Fruit fly (Drosophila melanogaster) whole organism, embryonic: Measurements from ENCODE around the gene FeCH.
A peak's percentile ranks its signal among the peaks of the same experiment; 100 is the strongest.

ENCODE experiments used
- BtbVII ChIP-seq: fragments of 200-800 bp; sonication (Bioruptor generic); optimal IDR thresholded peaks from 3 replicates; lab custom pipeline; 2017; ENCODE audit warnings: missing biosample characterization, mild to moderate bottlenecking, missing genetic modification characterization
- C15 ChIP-seq: fragments of 200-800 bp; sonication (Bioruptor generic); IDR thresholded peaks from 3 replicates; pipeline ENCODE4 v1.3.6; 2022; ENCODE audit warnings: missing biosample characterization, missing genetic modification characterization
- CG10654 ChIP-seq: fragments of 200-800 bp; sonication (Bioruptor generic); optimal IDR thresholded peaks from 2 replicates; lab custom pipeline; 2016; ENCODE audit warnings: missing biosample characterization, missing genetic modification characterization
- CG10959 ChIP-seq: fragments of 200-800 bp; sonication (Bioruptor generic); IDR thresholded peaks from 2 replicates; pipeline ENCODE4 v1.3.6; 2022; ENCODE audit warnings: missing biosample characterization, missing genetic modification characterization
- CG11398 ChIP-seq: fragments of 200-800 bp; sonication (Bioruptor generic); optimal IDR thresholded peaks from 2 replicates; lab custom pipeline; 2016; ENCODE audit warnings: missing biosample characterization, missing genetic modification characterization
- CG12769 ChIP-seq: fragments of 200-800 bp; sonication (Bioruptor generic); optimal IDR thresholded peaks from 2 replicates; lab custom pipeline; 2019; ENCODE audit warnings: missing biosample characterization, mild to moderate bottlenecking, missing genetic modification characterization, moderate library complexity
- CG15479 ChIP-seq: fragments of 200-800 bp; sonication (Bioruptor generic); optimal IDR thresholded peaks from 3 replicates; lab custom pipeline; 2019; ENCODE audit warnings: missing biosample characterization, mild to moderate bottlenecking, missing genetic modification characterization, moderate library complexity
- CG17802 ChIP-seq: fragments of 200-800 bp; sonication (Bioruptor generic); optimal IDR thresholded peaks from 2 replicates; lab custom pipeline; 2018; ENCODE audit warnings: missing biosample characterization, mild to moderate bottlenecking, missing genetic modification characterization, moderate library complexity
- CG18262 ChIP-seq: fragments of 200-800 bp; optimal IDR thresholded peaks from 3 replicates; lab custom pipeline; 2019; ENCODE audit warnings: missing biosample characterization, mild to moderate bottlenecking, missing genetic modification characterization, moderate library complexity
- CG3163 ChIP-seq: fragments of 200-800 bp; sonication (Bioruptor generic); optimal IDR thresholded peaks from 3 replicates; lab custom pipeline; 2016; ENCODE audit warnings: missing biosample characterization, missing genetic modification characterization
- CG4617 ChIP-seq: fragments of 200-800 bp; sonication (Bioruptor generic); optimal IDR thresholded peaks from 3 replicates; lab custom pipeline; 2016; ENCODE audit warnings: missing biosample characterization, missing genetic modification characterization, borderline replicate concordance
- CG4707 ChIP-seq: fragments of 200-800 bp; sonication (Bioruptor generic); optimal IDR thresholded peaks from 2 replicates; lab custom pipeline; 2018; ENCODE audit warnings: missing biosample characterization, mild to moderate bottlenecking, missing genetic modification characterization, moderate library complexity
- CG6654 ChIP-seq: fragments of 200-800 bp; sonication (Bioruptor generic); optimal IDR thresholded peaks from 2 replicates; lab custom pipeline; 2017; ENCODE audit warnings: missing biosample characterization, mild to moderate bottlenecking, missing genetic modification characterization
- CG9932 ChIP-seq: fragments of 200-800 bp; sonication (Bioruptor generic); IDR thresholded peaks from 2 replicates; pipeline ENCODE4 v1.3.6; 2022; ENCODE audit warnings: missing biosample characterization, missing genetic modification characterization
- CHES-1-like ChIP-seq: fragments of 200-800 bp; sonication (Bioruptor generic); optimal IDR thresholded peaks from 2 replicates; lab custom pipeline; 2016; ENCODE audit warnings: missing biosample characterization, missing genetic modification characterization
- D19A ChIP-seq: fragments of 200-800 bp; optimal IDR thresholded peaks from 3 replicates; lab custom pipeline; 2019; ENCODE audit warnings: missing biosample characterization, mild to moderate bottlenecking, missing genetic modification characterization, moderate library complexity
- Doc2 ChIP-seq: fragments of 200-800 bp; sonication (Bioruptor generic); IDR thresholded peaks from 2 replicates; pipeline ENCODE4 v1.3.6; 2022; ENCODE audit warnings: missing biosample characterization, missing genetic modification characterization
- Doc3 ChIP-seq: fragments of 200-800 bp; sonication (Bioruptor generic); IDR thresholded peaks from 3 replicates; pipeline ENCODE4 v1.3.6; 2022; ENCODE audit warnings: missing biosample characterization, missing genetic modification characterization; ENCODE audit not compliant: partially characterized antibody
- HLH3B ChIP-seq: fragments of 200-800 bp; sonication (Bioruptor generic); IDR thresholded peaks from 2 replicates; pipeline ENCODE4 v1.3.6; 2022; ENCODE audit warnings: missing biosample characterization, missing genetic modification characterization
- HmgD ChIP-seq: fragments of 200-800 bp; sonication (Bioruptor generic); optimal IDR thresholded peaks from 3 replicates; lab custom pipeline; 2016; ENCODE audit warnings: missing biosample characterization, missing genetic modification characterization
- Hr51 ChIP-seq, 2 experiments: fragments of 200-800 bp; sonication (Bioruptor generic); optimal IDR thresholded peaks; 2 replicates in 1 of 2; 3 replicates in 1 of 2; lab custom pipeline; 2016 to 2018; ENCODE audit warnings: missing biosample characterization in 2 of 2, missing genetic modification characterization in 2 of 2, mild to moderate bottlenecking in 1 of 2, moderate library complexity in 1 of 2
- Max ChIP-seq: fragments of 200-800 bp; sonication (Bioruptor generic); optimal IDR thresholded peaks from 2 replicates; lab custom pipeline; 2016; ENCODE audit warnings: missing biosample characterization, mild to moderate bottlenecking, missing genetic modification characterization
- Scr ChIP-seq: fragments of 200-800 bp; sonication (Bioruptor generic); IDR thresholded peaks from 2 replicates; pipeline ENCODE4 v1.3.6; 2022; ENCODE audit warnings: missing biosample characterization, missing genetic modification characterization; ENCODE audit not compliant: partially characterized antibody
- Sry-β ChIP-seq: fragments of 200-800 bp; sonication (Bioruptor generic); optimal IDR thresholded peaks from 2 replicates; lab custom pipeline; 2018; ENCODE audit warnings: missing biosample characterization, mild to moderate bottlenecking, missing genetic modification characterization, moderate library complexity
- TFAM ChIP-seq: fragments of 200-800 bp; sonication (Bioruptor generic); optimal IDR thresholded peaks from 2 replicates; lab custom pipeline; 2017; ENCODE audit warnings: missing biosample characterization, missing genetic modification characterization, inconsistent platforms
- Usf ChIP-seq: fragments of 200-800 bp; sonication (Bioruptor generic); optimal IDR thresholded peaks from 2 replicates; lab custom pipeline; 2017; ENCODE audit warnings: missing genotype, missing biosample characterization, missing genetic modification characterization
- ab ChIP-seq: fragments of 200-800 bp; sonication (Bioruptor generic); optimal IDR thresholded peaks from 2 replicates; lab custom pipeline; 2016; ENCODE audit warnings: missing biosample characterization, missing genetic modification characterization
- bab2 ChIP-seq: fragments of 200-800 bp; sonication (Bioruptor generic); optimal IDR thresholded peaks from 2 replicates; lab custom pipeline; 2016; ENCODE audit warnings: missing biosample characterization, missing genetic modification characterization
- bigmax ChIP-seq: fragments of 200-800 bp; sonication (Bioruptor generic); optimal IDR thresholded peaks from 2 replicates; lab custom pipeline; 2018; ENCODE audit warnings: missing biosample characterization, mild to moderate bottlenecking, missing genetic modification characterization
- crp ChIP-seq, 2 experiments: fragments of 200-800 bp; sonication (Bioruptor generic); optimal IDR thresholded peaks; 2 replicates in 1 of 2; 3 replicates in 1 of 2; lab custom pipeline; 2017; ENCODE audit warnings: missing biosample characterization in 2 of 2, missing genetic modification characterization in 2 of 2, mild to moderate bottlenecking in 1 of 2, moderate library complexity in 1 of 2
- dmrt11E ChIP-seq: fragments of 200-800 bp; sonication (Bioruptor generic); optimal IDR thresholded peaks from 3 replicates; lab custom pipeline; 2018; ENCODE audit warnings: missing biosample characterization, mild to moderate bottlenecking, missing genetic modification characterization, moderate library complexity
- dmrt99B ChIP-seq: fragments of 200-800 bp; sonication (Bioruptor generic); optimal IDR thresholded peaks from 2 replicates; lab custom pipeline; 2018; ENCODE audit warnings: missing biosample characterization, mild to moderate bottlenecking, missing genetic modification characterization, moderate library complexity
- dpn ChIP-seq, 2 experiments: fragments of 200-800 bp; sonication (Bioruptor generic); optimal IDR thresholded peaks; 3 replicates each; lab custom pipeline; 2016; ENCODE audit warnings: missing biosample characterization in 2 of 2, missing genetic modification characterization in 2 of 2
- emc ChIP-seq: fragments of 200-800 bp; sonication (Bioruptor generic); optimal IDR thresholded peaks from 2 replicates; lab custom pipeline; 2016; ENCODE audit warnings: missing biosample characterization, missing genetic modification characterization
- exex ChIP-seq: fragments of 200-800 bp; sonication (Bioruptor generic); optimal IDR thresholded peaks from 4 replicates; lab custom pipeline; 2018; ENCODE audit warnings: missing biosample characterization, mild to moderate bottlenecking, missing genetic modification characterization, moderate library complexity
- fd96Cb ChIP-seq: fragments of 200-800 bp; sonication (Bioruptor generic); optimal IDR thresholded peaks from 2 replicates; lab custom pipeline; 2018; ENCODE audit warnings: missing biosample characterization, mild to moderate bottlenecking, missing genetic modification characterization, moderate library complexity
- jing ChIP-seq: fragments of 200-800 bp; sonication (Bioruptor generic); optimal IDR thresholded peaks from 2 replicates; lab custom pipeline; 2018; ENCODE audit warnings: missing biosample characterization, mild to moderate bottlenecking, missing genetic modification characterization
- nom ChIP-seq: fragments of 200-800 bp; sonication (Bioruptor generic); optimal IDR thresholded peaks from 2 replicates; lab custom pipeline; 2017; ENCODE audit warnings: missing biosample characterization, missing genetic modification characterization, mild to moderate bottlenecking, moderate library complexity, missing genetic modification reagents
- onecut ChIP-seq: fragments of 200-800 bp; sonication (Bioruptor generic); IDR thresholded peaks from 2 replicates; pipeline ENCODE4 v1.3.6; 2022; ENCODE audit warnings: missing biosample characterization, missing genetic modification characterization
- pros ChIP-seq: fragments of 200-800 bp; sonication (Bioruptor generic); optimal IDR thresholded peaks from 3 replicates; lab custom pipeline; 2019; ENCODE audit warnings: missing biosample characterization, mild to moderate bottlenecking, missing genetic modification characterization, moderate library complexity
- row ChIP-seq: fragments of 200-800 bp; sonication (Bioruptor generic); IDR thresholded peaks from 3 replicates; pipeline ENCODE4 v1.3.6; 2022; ENCODE audit warnings: missing biosample characterization, missing genetic modification characterization
- run ChIP-seq: fragments of 200-800 bp; sonication (Bioruptor generic); optimal IDR thresholded peaks from 3 replicates; lab custom pipeline; 2018; ENCODE audit warnings: missing biosample characterization, mild to moderate bottlenecking, missing genetic modification characterization
- sisA ChIP-seq: fragments of 200-800 bp; sonication (Bioruptor generic); IDR thresholded peaks from 2 replicates; pipeline ENCODE4 v1.3.6; 2022; ENCODE audit warnings: missing biosample characterization, missing genetic modification characterization
- sug ChIP-seq: fragments of 200-800 bp; optimal IDR thresholded peaks from 2 replicates; lab custom pipeline; 2019; ENCODE audit warnings: missing biosample characterization, mild to moderate bottlenecking, missing genetic modification characterization, moderate library complexity
- tio ChIP-seq: fragments of 200-800 bp; sonication (Bioruptor generic); optimal IDR thresholded peaks from 2 replicates; lab custom pipeline; 2017; ENCODE audit warnings: missing biosample characterization, missing genetic modification characterization, inconsistent platforms
- tna ChIP-seq: fragments of 200-800 bp; sonication (Bioruptor generic); IDR thresholded peaks from 2 replicates; pipeline ENCODE4 v1.3.6; 2022; ENCODE audit warnings: missing biosample characterization, missing genetic modification characterization; ENCODE audit not compliant: partially characterized antibody
- wdn ChIP-seq: fragments of 200-800 bp; sonication (Bioruptor generic); IDR thresholded peaks from 2 replicates; pipeline ENCODE4 v1.3.6; 2022; ENCODE audit warnings: missing biosample characterization, missing genetic modification characterization
- zen2 ChIP-seq: fragments of 200-800 bp; sonication (Bioruptor generic); IDR thresholded peaks from 3 replicates; pipeline ENCODE4 v1.3.6; 2022; ENCODE audit warnings: missing biosample characterization, missing genetic modification characterization; ENCODE audit not compliant: partially characterized antibody

The FeCH gene

DNA sequence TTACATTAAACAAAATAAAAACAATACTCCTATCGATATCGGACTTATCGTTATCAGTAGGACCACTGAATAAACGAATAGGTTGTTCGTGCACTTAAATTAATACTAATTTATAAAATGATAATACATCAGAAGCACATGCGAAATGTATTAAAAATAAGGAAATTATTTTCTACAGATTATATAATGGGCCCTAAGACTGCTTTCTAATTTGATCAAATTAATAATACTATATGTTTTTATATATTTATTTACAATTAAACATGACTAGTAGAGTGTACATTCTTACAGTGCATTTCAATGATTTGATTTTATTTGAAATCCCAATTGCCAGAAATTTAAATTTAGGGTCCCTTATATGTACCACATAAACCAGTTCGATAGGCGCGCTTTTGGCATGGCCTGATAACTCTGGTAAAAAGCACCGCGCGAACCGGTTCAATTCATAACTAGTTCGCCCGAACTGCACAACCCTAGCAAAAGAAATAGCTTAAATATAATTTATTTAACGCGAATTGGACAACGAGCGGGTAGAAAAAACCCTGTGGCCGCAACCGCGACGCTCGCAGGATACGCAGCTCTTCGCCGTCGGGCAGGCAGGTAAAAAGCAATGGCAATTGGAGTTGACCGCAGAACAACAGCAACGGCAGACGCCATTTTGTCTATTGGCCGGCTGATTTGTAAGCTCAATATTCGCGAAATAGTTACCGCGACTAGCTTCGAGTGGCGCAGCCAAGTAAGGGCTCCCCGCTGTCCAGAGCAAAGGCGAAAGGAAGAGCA, 35.3 kb downstream of the FeCH start, which contains the start of the genes CG2126 and faf (continued):
- TF ChIP-seq CG11398 (GFP tag; lab: Kevin White, UChicago) (no peak), Doc2 (no peak), Usf (GFP tag; lab: Kevin White, UChicago) (peak; percentile 48), bigmax (no peak), emc (GFP tag; lab: Kevin White, UChicago) (peak; percentile 26), dpn (GFP tag; optimal IDR thresholded peaks at IDR 0.05; lab: Kevin White, UChicago) (peak; percentile 64 to 85), TFAM (GFP tag; lab: Kevin White, UChicago) (no peak), jing (GFP tag; lab: Kevin White, UChicago) (no peak), CG12769 (no peak), ab (GFP tag; lab: Kevin White, UChicago) (no peak), onecut (GFP tag; lab: Robert Waterston, UW) (peak; percentile 64), tna (GFP tag; lab: Robert Waterston, UW) (no peak; the same call in 1 of the 2 replicates), run (no peak), pros (no peak), dmrt99B (peak; percentile 81), D19A (tag; lab: Kevin White, UChicago) (no peak), CG10654 (peak; percentile 63), Sry-β (GFP tag; lab: Kevin White, UChicago) (no peak), CG10959 (GFP tag; lab: Robert Waterston, UW) (no peak), bab2 (GFP tag; lab: Kevin White, UChicago) (peak; percentile 52), CG4617 (GFP tag; lab: Kevin White, UChicago) (peak; percentile 52), CG6654 (peak; percentile 29), Scr (GFP tag; lab: Robert Waterston, UW) (peak; percentile 59), fd96Cb (tag; lab: Kevin White, UChicago) (peak; percentile 67), Max (GFP tag; lab: Kevin White, UChicago) (peak; percentile 55), CG18262 (tag; lab: Kevin White, UChicago) (peak; percentile 87), CG3163 (GFP tag; lab: Kevin White, UChicago) (no peak), dmrt11E (tag; lab: Kevin White, UChicago) (peak; percentile 76), exex (tag; lab: Kevin White, UChicago) (peak; percentile 53), row (GFP tag; lab: Robert Waterston, UW) (peak; percentile 84), Doc3 (0 out of 3 replicates have a peak, but pooled peaks have one; percentile 45), CHES-1-like (peak; percentile 59), CG4707 (GFP tag; lab: Kevin White, UChicago) (no peak), crp (GFP tag; optimal IDR thresholded peaks at IDR 0.05; lab: Kevin White, UChicago) (peak in 1 of 2 experiments; percentile 41), sug (peak; percentile 74), nom (GFP tag; lab: Kevin White, UChicago) (peak; percentile 13), zen2 (GFP tag; lab: Robert Waterston, UW) (no peak), HmgD (GFP tag; lab: Kevin White, UChicago) (no peak), sisA (GFP tag; lab: Robert Waterston, UW) (peak; percentile 64), CG15479 (GFP tag; lab: Kevin White, UChicago) (no peak), HLH3B (GFP tag; lab: Robert Waterston, UW) (peak; percentile 60; the same call in 1 of the 2 replicates), tio (GFP tag; lab: Kevin White, UChicago) (no peak), CG17802 (tag; lab: Kevin White, UChicago) (peak; percentile 35), wdn (GFP tag; lab: Robert Waterston, UW) (peak; percentile 71), CG9932 (peak; percentile 87), BtbVII (GFP tag; lab: Kevin White, UChicago) (peak; percentile 51), Hr51 (GFP tag; optimal IDR thresholded peaks at IDR 0.05; lab: Kevin White, UChicago) (peak; percentile 10 to 84), C15 (GFP tag; lab: Robert Waterston, UW) (0 out of 3 replicates have a peak, but pooled peaks have one; percentile 65)
